Fruit fly (Drosophila melanogaster): ENCODE measurements around the gene CG1812.

The CG1812 gene

DNA sequence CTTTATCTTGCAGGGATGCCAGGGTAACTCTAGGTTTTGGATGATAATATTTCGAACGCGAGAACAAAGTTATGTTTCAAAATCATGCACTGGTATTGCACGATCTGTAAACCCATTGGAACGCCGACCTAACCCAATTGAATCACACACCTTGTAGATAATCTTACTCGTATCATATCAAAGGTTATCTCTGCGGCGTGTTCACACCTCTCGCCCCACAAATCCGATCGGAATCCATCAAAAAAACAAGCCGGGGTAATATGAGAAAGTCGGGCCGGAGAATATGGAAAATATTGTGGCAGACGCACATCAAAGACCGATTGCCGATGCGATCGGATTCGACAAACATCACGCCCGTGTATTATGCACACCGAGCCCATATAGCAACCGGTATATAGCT, 16.2 kb upstream of the CG1812 start:
- TF ChIP-seq pan (optimal IDR thresholded peaks at IDR 0.05) (no peak), pan (GFP tag; optimal IDR thresholded peaks at IDR 0.05 in 1 of 2, IDR thresholded peaks at IDR 0.05 in 1 of 2) (peak in 1 of 2 experiments; percentile 24), prd (optimal IDR thresholded peaks at IDR 0.05) (no peak), prd (GFP tag; IDR thresholded peaks at IDR 0.05) (no peak), trem (tag; optimal IDR thresholded peaks at IDR 0.05) (no peak), Ets65A (GFP tag) (peak; percentile 42), CG14667 (GFP tag; IDR thresholded peaks at IDR 0.05) (no peak), Dad (GFP tag; optimal IDR thresholded peaks at IDR 0.05) (no peak), gsb (GFP tag; IDR thresholded peaks at IDR 0.05) (no peak), grn (GFP tag; optimal IDR thresholded peaks at IDR 0.05) (peak; percentile 59), CG10654 (GFP tag; optimal IDR thresholded peaks at IDR 0.05) (no peak), tna (GFP tag; IDR thresholded peaks at IDR 0.05; ENCODE audit: partially characterized antibody) (no peak), CG11695 (GFP tag; IDR thresholded peaks at IDR 0.05) (no peak)

DNA sequence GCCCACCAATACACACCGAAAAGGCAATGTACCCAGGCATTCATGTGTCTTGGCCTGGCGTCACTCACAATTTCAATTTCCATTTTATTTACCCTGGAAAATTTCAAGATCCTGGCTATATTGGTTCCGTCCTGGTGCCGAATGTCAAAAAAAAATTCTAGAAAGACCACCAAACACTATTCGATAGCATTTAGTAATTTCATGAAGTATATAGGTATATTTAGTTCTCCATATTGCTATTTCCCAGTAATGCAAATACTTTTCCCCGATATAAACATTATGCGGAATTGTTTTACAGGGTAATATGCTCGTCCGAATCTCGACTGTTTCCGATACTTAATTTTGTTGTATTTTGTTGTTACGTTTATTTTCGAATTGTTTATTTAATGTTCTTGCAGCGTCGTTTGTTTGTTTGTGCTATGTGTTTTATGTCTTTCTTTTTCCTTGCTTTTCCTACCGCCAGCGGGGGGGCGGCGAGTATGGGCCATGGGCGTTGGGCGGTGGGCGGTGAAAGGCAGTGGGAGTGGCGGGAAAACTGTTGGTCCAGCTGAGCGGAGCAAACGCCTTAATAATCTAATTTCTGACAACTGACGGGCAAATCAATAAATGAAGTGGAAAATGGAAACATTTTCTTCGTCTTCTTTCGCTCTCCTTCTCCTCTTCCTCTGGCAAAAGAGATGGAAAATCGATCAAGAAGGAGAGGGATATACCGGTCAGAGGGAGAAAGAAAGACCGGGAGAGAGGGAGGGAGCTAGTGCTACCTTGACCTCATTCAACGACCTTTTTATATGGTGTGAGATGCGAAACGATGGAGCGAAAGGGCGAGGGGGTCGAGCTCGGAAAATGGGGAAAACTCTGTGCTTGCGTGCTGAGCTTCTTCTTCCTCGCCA, 15.3 kb upstream of the CG1812 start:
- TF ChIP-seq odd (GFP tag; optimal IDR thresholded peaks at IDR 0.05), result peak; percentile 44
- TF ChIP-seq Med (GFP tag), result peak; percentile 91
- TF ChIP-seq ewg (GFP tag; optimal IDR thresholded peaks at IDR 0.05), result peak; percentile 49
- peak; percentile 18 for TF ChIP-seq slp2 (GFP tag; optimal IDR thresholded peaks at IDR 0.05)
- TF ChIP-seq croc (GFP tag; conservative IDR thresholded peaks at IDR 0.05), result no peak
- peak; percentile 57 for TF ChIP-seq ind (GFP tag; optimal IDR thresholded peaks at IDR 0.05)
- peak; percentile 48 for TF ChIP-seq CG12155 (GFP tag; optimal IDR thresholded peaks at IDR 0.05)
- peak; percentile 70 for TF ChIP-seq Ada2b (GFP tag; IDR thresholded peaks at IDR 0.05)
- no peak for TF ChIP-seq CG4282 (GFP tag; optimal IDR thresholded peaks at IDR 0.05)
- peak; percentile 10 for TF ChIP-seq Nf-YB (GFP tag; optimal IDR thresholded peaks at IDR 0.05)
- TF ChIP-seq gt (GFP tag; IDR thresholded peaks at IDR 0.05), result no peak
- peak; percentile 57 for TF ChIP-seq CG15269 (tag; optimal IDR thresholded peaks at IDR 0.05)
- TF ChIP-seq CG16863 (GFP tag; optimal IDR thresholded peaks at IDR 0.05), result peak; percentile 70
- TF ChIP-seq Awh (GFP tag; IDR thresholded peaks at IDR 0.05), result 0 out of 2 replicates have a peak, but pooled peaks have one; percentile 37
- TF ChIP-seq CG12219 (GFP tag; optimal IDR thresholded peaks at IDR 0.05), result peak; percentile 22
- no peak for TF ChIP-seq CG14965 (GFP tag; optimal IDR thresholded peaks at IDR 0.05; ENCODE audit: borderline replicate concordance)
- peak; percentile 65 for TF ChIP-seq az2 (GFP tag; optimal IDR thresholded peaks at IDR 0.05)
- 0 out of 3 replicates have a peak, but pooled peaks have one; percentile 10 for TF ChIP-seq Mrtf (GFP tag; IDR thresholded peaks at IDR 0.05)
- TF ChIP-seq CG17612 (GFP tag; IDR thresholded peaks at IDR 0.05), result no peak
- TF ChIP-seq CG1603 (tag; optimal IDR thresholded peaks at IDR 0.05), result peak; percentile 66
- TF ChIP-seq fu2 (GFP tag; optimal IDR thresholded peaks at IDR 0.05), result peak; percentile 28
- no peak for TF ChIP-seq hkb (optimal IDR thresholded peaks at IDR 0.05)
- peak; percentile 61; the same call in 1 of the 2 replicates for TF ChIP-seq hkb (GFP tag; IDR thresholded peaks at IDR 0.05)
- TF ChIP-seq CG9932 (GFP tag; IDR thresholded peaks at IDR 0.05), result 0 out of 2 replicates have a peak, but pooled peaks have one; percentile 24
- TF ChIP-seq prd (optimal IDR thresholded peaks at IDR 0.05), result no peak
- TF ChIP-seq prd (GFP tag; IDR thresholded peaks at IDR 0.05), result peak; percentile 72; the same call in 2 of the 3 replicates
- TF ChIP-seq wdn (GFP tag; IDR thresholded peaks at IDR 0.05), result 0 out of 2 replicates have a peak, but pooled peaks have one; percentile 14
- TF ChIP-seq CG14014 (GFP tag; IDR thresholded peaks at IDR 0.05), result 0 out of 2 replicates have a peak, but pooled peaks have one; percentile 26
- peak; percentile 20 for TF ChIP-seq CG4854 (GFP tag; optimal IDR thresholded peaks at IDR 0.05)
- TF ChIP-seq gsb-n (tag; optimal IDR thresholded peaks at IDR 0.05), result peak; percentile 27
- TF ChIP-seq CG33557 (GFP tag; optimal IDR thresholded peaks at IDR 0.05), result peak; percentile 35
- TF ChIP-seq B-H1 (GFP tag; IDR thresholded peaks at IDR 0.05), result 0 out of 3 replicates have a peak, but pooled peaks have one; percentile 30
- TF ChIP-seq repo (GFP tag; optimal IDR thresholded peaks at IDR 0.05), result peak; percentile 4
- peak; percentile 75 for TF ChIP-seq CG1832 (GFP tag; optimal IDR thresholded peaks at IDR 0.05)
- TF ChIP-seq Sry-β (GFP tag; optimal IDR thresholded peaks at IDR 0.05), result no peak
- peak; percentile 58 for TF ChIP-seq Side (GFP tag; optimal IDR thresholded peaks at IDR 0.05)
- TF ChIP-seq CG8944 (GFP tag; optimal IDR thresholded peaks at IDR 0.05), result peak; percentile 43
- TF ChIP-seq Xrp1 (GFP tag; IDR thresholded peaks at IDR 0.05), result peak; percentile 77
